Worm (Caenorhabditis elegans): ENCODE measurements around the gene F01D4.8.

The F01D4.8 gene

ce11 chrIV:10461767-10462166 is 8.9 kb upstream of the F01D4.8 start, which contains the start of gene mec-3:
TSS of gene mec-3 (minus strand) at chrIV:10461867.
- peak; percentile 10 for TF ChIP-seq nfya-1 (tag; optimal IDR thresholded peaks at IDR 0.05; ENCODE audit: insufficient read depth)
- TF ChIP-seq elt-1 (tag; optimal IDR thresholded peaks at IDR 0.05) = no peak
- TF ChIP-seq fkh-10 (GFP tag; optimal IDR thresholded peaks at IDR 0.05) = no peak
- TF ChIP-seq egl-5 (tag; optimal IDR thresholded peaks at IDR 0.05) = no peak
- TF ChIP-seq skn-1 (tag; optimal IDR thresholded peaks at IDR 0.05) = no peak

- TF ChIP-seq ceh-9 (tag; optimal IDR thresholded peaks at IDR 0.05) (no peak), mdl-1 (tag; optimal IDR thresholded peaks at IDR 0.05) (no peak), daf-12 (tag; optimal IDR thresholded peaks at IDR 0.05) (no peak), tbx-2 (tag; optimal IDR thresholded peaks at IDR 0.05) (no peak), skn-1 (tag; optimal IDR thresholded peaks at IDR 0.05) (no peak), unc-62 (GFP tag; optimal IDR thresholded peaks at IDR 0.05) (no peak), pqm-1 (tag; optimal IDR thresholded peaks at IDR 0.05) (no peak)
Observed at ce11 chrIV:10457137-10457536, 4.2 kb upstream of the F01D4.8 start, which contains the start of gene srb-17. TSS of gene srb-17 (minus strand) at chrIV:10457237.

- TF ChIP-seq pqm-1 (tag; optimal IDR thresholded peaks at IDR 0.05) (no peak), ZK546.5 (tag; optimal IDR thresholded peaks at IDR 0.05) (no peak), unc-39 (tag; optimal IDR thresholded peaks at IDR 0.05) (no peak), pha-4 (tag; optimal IDR thresholded peaks at IDR 0.05) (no peak), nhr-237 (tag; optimal IDR thresholded peaks at IDR 0.05) (no peak), elt-2 (tag; optimal IDR thresholded peaks at IDR 0.05) (no peak), nhr-23 (tag; optimal IDR thresholded peaks at IDR 0.05) (no peak)
Observed at ce11 chrIV:10449799-10450198, 3.1 kb downstream of the F01D4.8 start, which contains the start of gene F13B12.4. TSS of gene F13B12.4 (minus strand) at chrIV:10449899.

ce11 chrIV:10443510-10443909 is 9.4 kb downstream of the F01D4.8 start, which contains the start of gene F13B12.7:
TSS of gene F13B12.7 (plus strand) at chrIV:10443810.
- TF ChIP-seq ceh-82 (tag; optimal IDR thresholded peaks at IDR 0.05) = no peak
- no peak for TF ChIP-seq ZK546.5 (tag; optimal IDR thresholded peaks at IDR 0.05)
- TF ChIP-seq mdl-1 (tag; optimal IDR thresholded peaks at IDR 0.05) = no peak
- TF ChIP-seq eor-1 (tag; optimal IDR thresholded peaks at IDR 0.05) = no peak
- TF ChIP-seq ama-1 (optimal IDR thresholded peaks at IDR 0.05) = no peak
- no peak for TF ChIP-seq hmg-11 (tag; optimal IDR thresholded peaks at IDR 0.05)

- TF ChIP-seq fkh-10 (GFP tag; optimal IDR thresholded peaks at IDR 0.05) (no peak), daf-12 (tag; optimal IDR thresholded peaks at IDR 0.05) (no peak), unc-62 (GFP tag; optimal IDR thresholded peaks at IDR 0.05) (no peak)
Observed at ce11 chrIV:10442904-10443303, 10.0 kb downstream of the F01D4.8 start.

- peak; percentile 15 for TF ChIP-seq pha-4 (tag; optimal IDR thresholded peaks at IDR 0.05)
- TF ChIP-seq pqm-1 (tag; optimal IDR thresholded peaks at IDR 0.05) = peak; percentile 90
- no peak for TF ChIP-seq egl-5 (tag; optimal IDR thresholded peaks at IDR 0.05)
- peak; percentile 90 for TF ChIP-seq elt-2 (tag; optimal IDR thresholded peaks at IDR 0.05)
- no peak for TF ChIP-seq hmg-11 (tag; optimal IDR thresholded peaks at IDR 0.05)
Observed at ce11 chrIV:10438901-10439300, 14.0 kb downstream of the F01D4.8 start, which contains the start of gene F13B12.3. TSS of gene F13B12.3 (plus strand) at chrIV:10439123.

ce11 chrIV:10437114-10437513 is 15.8 kb downstream of the F01D4.8 start:
- TF ChIP-seq ceh-16 (tag; optimal IDR thresholded peaks at IDR 0.05) (no peak), eor-1 (tag; optimal IDR thresholded peaks at IDR 0.05) (no peak), nhr-237 (tag; optimal IDR thresholded peaks at IDR 0.05) (no peak), unc-39 (tag; optimal IDR thresholded peaks at IDR 0.05) (no peak)

- TF ChIP-seq pqm-1 (tag; optimal IDR thresholded peaks at IDR 0.05) = no peak
- TF ChIP-seq nfya-1 (tag; optimal IDR thresholded peaks at IDR 0.05; ENCODE audit: insufficient read depth) = no peak
- no peak for TF ChIP-seq egl-5 (tag; optimal IDR thresholded peaks at IDR 0.05)
- TF ChIP-seq elt-2 (tag; optimal IDR thresholded peaks at IDR 0.05) = no peak
- TF ChIP-seq mdl-1 (tag; optimal IDR thresholded peaks at IDR 0.05) = no peak
- TF ChIP-seq unc-62 (GFP tag; optimal IDR thresholded peaks at IDR 0.05) = no peak
- TF ChIP-seq fkh-10 (GFP tag; optimal IDR thresholded peaks at IDR 0.05) = no peak
- no peak for TF ChIP-seq nhr-23 (tag; optimal IDR thresholded peaks at IDR 0.05)
- no peak for TF ChIP-seq skn-1 (tag; optimal IDR thresholded peaks at IDR 0.05)
- TF ChIP-seq ceh-9 (tag; optimal IDR thresholded peaks at IDR 0.05) = no peak
- no peak for TF ChIP-seq nhr-28 (tag; optimal IDR thresholded peaks at IDR 0.05)
- TF ChIP-seq nhr-11 (tag; optimal IDR thresholded peaks at IDR 0.05) = no peak
- no peak for TF ChIP-seq sea-2 (GFP tag; optimal IDR thresholded peaks at IDR 0.05)
- no peak for TF ChIP-seq lin-39 (tag; optimal IDR thresholded peaks at IDR 0.05)
- TF ChIP-seq nhr-67 (tag; optimal IDR thresholded peaks at IDR 0.05) = no peak
- TF ChIP-seq nhr-76 (tag; optimal IDR thresholded peaks at IDR 0.05) = no peak
- TF ChIP-seq aly-2 (tag; optimal IDR thresholded peaks at IDR 0.05) = no peak
- TF ChIP-seq ztf-4 (tag; optimal IDR thresholded peaks at IDR 0.05) = no peak
- no peak for TF ChIP-seq egl-27 (tag; optimal IDR thresholded peaks at IDR 0.05)
- TF ChIP-seq zag-1 (tag; optimal IDR thresholded peaks at IDR 0.05) = no peak
Observed at ce11 chrIV:10436401-10436800, 16.5 kb downstream of the F01D4.8 start, which contains the start of gene ins-1. TSS of gene ins-1 (plus strand) at chrIV:10436701.

Data from whole organism, L3 larva.